Fruit fly (Drosophila melanogaster) whole organism, embryonic: ENCODE measurements around the gene HDAC6.

Source experiments
- Ada2b ChIP-seq: fragments of 200-800 bp; sonication (Bioruptor generic); IDR thresholded peaks from 2 replicates; pipeline ENCODE4 v1.3.6; 2022; ENCODE audit warnings: missing biosample characterization, missing genetic modification characterization
- CG10462 ChIP-seq: fragments of 200-800 bp; sonication (Bioruptor generic); optimal IDR thresholded peaks from 2 replicates; lab custom pipeline; 2016; ENCODE audit warnings: missing biosample characterization, missing genetic modification characterization
- CG11695 ChIP-seq: fragments of 200-800 bp; sonication (Bioruptor generic); IDR thresholded peaks from 3 replicates; pipeline ENCODE4 v1.3.6; 2022; ENCODE audit warnings: missing biosample characterization, missing genetic modification characterization
- CG11723 ChIP-seq: fragments of 200-800 bp; sonication (Bioruptor generic); optimal IDR thresholded peaks from 2 replicates; lab custom pipeline; 2017; ENCODE audit warnings: missing biosample characterization, mild to moderate bottlenecking, missing genetic modification characterization
- CG14710 ChIP-seq: fragments of 200-800 bp; sonication (Bioruptor generic); optimal IDR thresholded peaks from 3 replicates; lab custom pipeline; 2019; ENCODE audit warnings: missing biosample characterization, mild to moderate bottlenecking, missing genetic modification characterization, moderate library complexity
- CG1602 ChIP-seq: fragments of 200-800 bp; sonication (Bioruptor generic); optimal IDR thresholded peaks from 3 replicates; lab custom pipeline; 2016; ENCODE audit warnings: missing biosample characterization, missing genetic modification characterization
- CG17359 ChIP-seq: fragments of 200-800 bp; sonication (Bioruptor generic); optimal IDR thresholded peaks from 3 replicates; lab custom pipeline; 2018; ENCODE audit warnings: missing biosample characterization, mild to moderate bottlenecking, missing genetic modification characterization, moderate library complexity
- CG18011 ChIP-seq: fragments of 200-800 bp; sonication (Bioruptor generic); optimal IDR thresholded peaks from 2 replicates; lab custom pipeline; 2017; ENCODE audit warnings: missing biosample characterization, missing genetic modification characterization, mild to moderate bottlenecking, moderate library complexity, missing genotype
- CG1832 ChIP-seq: fragments of 200-800 bp; sonication (Bioruptor generic); optimal IDR thresholded peaks from 2 replicates; lab custom pipeline; 2017; ENCODE audit warnings: missing biosample characterization, mild to moderate bottlenecking, missing genetic modification characterization, inconsistent platforms
- CG2202 ChIP-seq: fragments of 200-800 bp; sonication (Bioruptor generic); optimal IDR thresholded peaks from 2 replicates; lab custom pipeline; 2018; ENCODE audit warnings: missing biosample characterization, mild to moderate bottlenecking, missing genetic modification characterization
- CG31365 ChIP-seq: fragments of 200-800 bp; sonication (Bioruptor generic); optimal IDR thresholded peaks from 2 replicates; lab custom pipeline; 2018; ENCODE audit warnings: missing biosample characterization, mild to moderate bottlenecking, missing genetic modification characterization
- CG3407 ChIP-seq: fragments of 200-800 bp; sonication (Bioruptor generic); optimal IDR thresholded peaks from 2 replicates; lab custom pipeline; 2018; ENCODE audit warnings: missing biosample characterization, mild to moderate bottlenecking, missing genetic modification characterization
- CG7786 ChIP-seq: fragments of 200-800 bp; sonication (Bioruptor generic); optimal IDR thresholded peaks from 2 replicates; lab custom pipeline; 2016; ENCODE audit warnings: missing biosample characterization, missing genetic modification characterization
- CG9727 ChIP-seq: fragments of 200-800 bp; sonication (Bioruptor generic); optimal IDR thresholded peaks from 3 replicates; lab custom pipeline; 2017; ENCODE audit warnings: missing biosample characterization, mild to moderate bottlenecking, missing genetic modification characterization
- CG9817 ChIP-seq: fragments of 200-800 bp; sonication (Bioruptor generic); optimal IDR thresholded peaks from 2 replicates; lab custom pipeline; 2018; ENCODE audit warnings: missing biosample characterization, mild to moderate bottlenecking, missing genetic modification characterization, moderate library complexity
- CHES-1-like ChIP-seq: fragments of 200-800 bp; sonication (Bioruptor generic); optimal IDR thresholded peaks from 2 replicates; lab custom pipeline; 2016; ENCODE audit warnings: missing biosample characterization, missing genetic modification characterization
- Chrac-16 ChIP-seq: fragments of 200-800 bp; sonication (Bioruptor generic); optimal IDR thresholded peaks from 3 replicates; lab custom pipeline; 2016; ENCODE audit warnings: missing biosample characterization, missing genetic modification characterization
- E2f2 ChIP-seq: fragments of 200-800 bp; sonication (Bioruptor generic); IDR thresholded peaks from 2 replicates; pipeline ENCODE4 v1.3.6; 2022; ENCODE audit warnings: missing biosample characterization, missing genetic modification characterization
- H2.0 ChIP-seq: fragments of 200-800 bp; sonication (Bioruptor generic); IDR thresholded peaks from 2 replicates; pipeline ENCODE4 v1.3.6; 2022; ENCODE audit warnings: missing biosample characterization, missing genetic modification characterization
- Kr ChIP-seq: fragments of 200-800 bp; sonication (Bioruptor generic); optimal IDR thresholded peaks from 2 replicates; lab custom pipeline; 2017; ENCODE audit warnings: missing biosample characterization, mild to moderate bottlenecking, missing genetic modification characterization
- MBD-R2 ChIP-seq: fragments of 200-800 bp; sonication (Bioruptor generic); IDR thresholded peaks from 2 replicates; pipeline ENCODE4 v1.3.6; 2022; ENCODE audit warnings: missing biosample characterization, missing genetic modification characterization
- Meics ChIP-seq: fragments of 200-800 bp; sonication (Bioruptor generic); optimal IDR thresholded peaks from 2 replicates; lab custom pipeline; 2017; ENCODE audit warnings: missing biosample characterization, mild to moderate bottlenecking, missing genetic modification characterization
- NFAT ChIP-seq: fragments of 200-800 bp; sonication (Bioruptor generic); IDR thresholded peaks from 2 replicates; pipeline ENCODE4 v1.3.6; 2022; ENCODE audit warnings: missing biosample characterization, missing genetic modification characterization
- Nf-YB ChIP-seq: fragments of 200-800 bp; sonication (Bioruptor generic); optimal IDR thresholded peaks from 3 replicates; lab custom pipeline; 2019; ENCODE audit warnings: missing biosample characterization, mild to moderate bottlenecking, missing genetic modification characterization, moderate library complexity
- Side ChIP-seq: fragments of 200-800 bp; sonication (Bioruptor generic); optimal IDR thresholded peaks from 2 replicates; lab custom pipeline; 2016; ENCODE audit warnings: missing biosample characterization, missing genetic modification characterization
- Trl ChIP-seq, 3 experiments: fragments of >200 bp in 2 of 3; fragments of 200-800 bp in 1 of 3; sonication (Bioruptor generic) in 1 of 3; optimal IDR thresholded peaks; 2 replicates in 1 of 3; 3 replicates in 2 of 3; lab custom pipeline; 2016 to 2017; ENCODE audit warnings: missing biosample characterization in 1 of 3, missing genetic modification characterization in 1 of 3
- ab ChIP-seq: fragments of 200-800 bp; sonication (Bioruptor generic); optimal IDR thresholded peaks from 2 replicates; lab custom pipeline; 2016; ENCODE audit warnings: missing biosample characterization, missing genetic modification characterization
- amos ChIP-seq: fragments of 200-800 bp; sonication (Bioruptor generic); IDR thresholded peaks from 2 replicates; pipeline ENCODE4 v1.3.6; 2022; ENCODE audit warnings: missing biosample characterization, missing genetic modification characterization; ENCODE audit not compliant: partially characterized antibody
- bab2 ChIP-seq: fragments of 200-800 bp; sonication (Bioruptor generic); optimal IDR thresholded peaks from 2 replicates; lab custom pipeline; 2016; ENCODE audit warnings: missing biosample characterization, missing genetic modification characterization
- chn ChIP-seq: fragments of 200-800 bp; sonication (Bioruptor generic); optimal IDR thresholded peaks from 2 replicates; lab custom pipeline; 2016; ENCODE audit warnings: missing biosample characterization, missing genetic modification characterization
- dm ChIP-seq: fragments of 200-800 bp; sonication (Bioruptor generic); optimal IDR thresholded peaks from 3 replicates; lab custom pipeline; 2016; ENCODE audit warnings: missing biosample characterization, missing genetic modification characterization
- en ChIP-seq: fragments of 200-800 bp; sonication (Bioruptor generic); optimal IDR thresholded peaks from 2 replicates; lab custom pipeline; 2016; ENCODE audit warnings: missing biosample characterization, missing genetic modification characterization
- exex ChIP-seq: fragments of 200-800 bp; sonication (Bioruptor generic); optimal IDR thresholded peaks from 4 replicates; lab custom pipeline; 2018; ENCODE audit warnings: missing biosample characterization, mild to moderate bottlenecking, missing genetic modification characterization, moderate library complexity
- hbn ChIP-seq: fragments of 200-800 bp; sonication (Bioruptor generic); IDR thresholded peaks from 2 replicates; pipeline ENCODE4 v1.3.6; 2022; ENCODE audit warnings: missing biosample characterization, missing genetic modification characterization; ENCODE audit not compliant: partially characterized antibody
- hkb ChIP-seq, 2 experiments: fragments of 200-800 bp in 1 of 2; fragments of >200 bp in 1 of 2; sonication (Bioruptor generic) in 1 of 2; IDR thresholded peaks in 1 of 2; optimal IDR thresholded peaks in 1 of 2; 2 replicates each; pipeline versions ENCODE4 v1.3.6 to Lab custom; 2017 to 2022; ENCODE audit warnings: missing biosample characterization in 1 of 2, missing genetic modification characterization in 1 of 2
- kah ChIP-seq: fragments of 200-800 bp; sonication (Bioruptor generic); optimal IDR thresholded peaks from 2 replicates; lab custom pipeline; 2018; ENCODE audit warnings: missing biosample characterization, mild to moderate bottlenecking, missing genetic modification characterization
- kni ChIP-seq: fragments of 200-800 bp; sonication (Bioruptor generic); optimal IDR thresholded peaks from 3 replicates; lab custom pipeline; 2017; ENCODE audit warnings: mild to moderate bottlenecking, missing biosample characterization, missing genetic modification reagents, missing genetic modification characterization
- mirr ChIP-seq: fragments of 200-800 bp; sonication (Bioruptor generic); optimal IDR thresholded peaks from 3 replicates; lab custom pipeline; 2018; ENCODE audit warnings: missing biosample characterization, mild to moderate bottlenecking, missing genetic modification characterization
- nerfin-2 ChIP-seq: fragments of 200-800 bp; sonication (Bioruptor generic); IDR thresholded peaks from 2 replicates; pipeline ENCODE4 v1.3.6; 2022; ENCODE audit warnings: missing biosample characterization, missing genetic modification characterization; ENCODE audit not compliant: partially characterized antibody
- org-1 ChIP-seq: fragments of 200-800 bp; sonication (Bioruptor generic); optimal IDR thresholded peaks from 2 replicates; lab custom pipeline; 2017; ENCODE audit warnings: missing biosample characterization, missing genetic modification characterization
- pnt ChIP-seq: fragments of 200-800 bp; sonication (Bioruptor generic); optimal IDR thresholded peaks from 3 replicates; lab custom pipeline; 2016; ENCODE audit warnings: missing biosample characterization, missing genetic modification characterization
- pum ChIP-seq: fragments of 200-800 bp; sonication (Bioruptor generic); optimal IDR thresholded peaks from 2 replicates; lab custom pipeline; 2016; ENCODE audit warnings: missing biosample characterization, missing genetic modification characterization
- repo ChIP-seq: fragments of 200-800 bp; sonication (Bioruptor generic); optimal IDR thresholded peaks from 2 replicates; lab custom pipeline; 2016; ENCODE audit warnings: missing biosample characterization, missing genetic modification characterization
- sc ChIP-seq, 3 experiments: fragments of >200 bp in 2 of 3; fragments of 200-800 bp in 1 of 3; sonication (Bioruptor generic) in 1 of 3; optimal IDR thresholded peaks; 2 replicates in 2 of 3; 3 replicates in 1 of 3; lab custom pipeline; 2017; ENCODE audit warnings: mild to moderate bottlenecking in 1 of 3, missing biosample characterization in 1 of 3, missing genetic modification characterization in 1 of 3, missing genetic modification reagents in 1 of 3
- sens-2 ChIP-seq: fragments of 200-800 bp; sonication (Bioruptor generic); IDR thresholded peaks from 2 replicates; pipeline ENCODE4 v1.3.6; 2022; ENCODE audit warnings: missing biosample characterization, missing genetic modification characterization
- seq ChIP-seq: fragments of 200-800 bp; sonication (Bioruptor generic); IDR thresholded peaks from 2 replicates; pipeline ENCODE4 v1.3.6; 2022; ENCODE audit warnings: missing biosample characterization, missing genetic modification characterization
- unc-4 ChIP-seq: fragments of 200-800 bp; sonication (Bioruptor generic); IDR thresholded peaks from 2 replicates; pipeline ENCODE4 v1.3.6; 2022; ENCODE audit warnings: missing biosample characterization, missing genetic modification characterization; ENCODE audit not compliant: partially characterized antibody
- z ChIP-seq: fragments of 200-800 bp; sonication (Bioruptor generic); IDR thresholded peaks from 3 replicates; pipeline ENCODE4 v1.3.6; 2022; ENCODE audit warnings: missing biosample characterization, missing genetic modification characterization

HDAC6 gene

DNA sequence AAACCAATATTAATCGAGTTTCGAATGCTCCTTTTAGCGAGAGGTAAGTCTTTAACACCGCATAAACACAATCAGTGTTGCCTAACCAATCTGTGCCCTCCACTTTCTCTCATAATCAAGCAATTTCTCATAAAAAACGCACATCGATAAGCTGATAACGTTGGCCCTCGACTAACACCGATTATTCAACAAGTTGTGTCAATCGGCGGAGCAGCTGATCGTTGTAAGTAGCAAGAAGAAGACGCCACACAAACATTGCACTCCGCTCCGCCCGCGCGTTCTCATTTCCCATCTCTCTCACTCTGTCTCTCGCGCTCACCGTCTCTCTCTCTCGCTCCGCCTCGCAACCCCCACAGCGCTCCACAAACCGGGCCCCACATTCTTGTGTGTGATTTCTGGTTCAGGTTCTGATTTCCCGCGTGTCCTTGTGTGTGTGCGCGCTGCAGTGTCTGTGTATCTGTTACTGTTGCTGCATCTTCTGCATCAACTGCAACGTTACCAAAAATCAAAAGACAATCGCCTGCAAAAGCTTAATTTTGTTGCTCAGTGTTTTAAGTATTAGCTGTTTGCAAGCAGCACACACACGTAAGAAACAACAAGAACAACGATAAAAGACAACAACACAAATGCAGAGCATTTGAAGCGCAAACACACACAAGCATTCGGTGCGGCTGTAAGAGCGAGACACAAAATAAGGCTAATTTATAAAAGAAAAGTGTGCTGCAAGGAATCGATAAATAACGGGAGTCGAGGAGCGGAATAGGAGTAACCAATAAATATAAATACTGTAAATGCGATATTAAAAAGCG is at the start of gene HDAC6, which contains the start of gene CG9114:
TSS of gene HDAC6 (plus strand) at position 245 of the 809 bp plus-strand sequence.
TSS of gene CG9114 (minus strand) at position 89 of the 809 bp plus-strand sequence.
- TF ChIP-seq hkb (optimal IDR thresholded peaks at IDR 0.05; lab: Kevin White, UChicago) (no peak), hkb (GFP tag; IDR thresholded peaks at IDR 0.05; lab: Robert Waterston, UW) (0 out of 2 replicates have a peak, but pooled peaks have one; percentile 19), H2.0 (no peak), unc-4 (GFP tag; lab: Robert Waterston, UW) (peak; percentile 91), CHES-1-like (GFP tag; lab: Kevin White, UChicago) (peak; percentile 26), CG1602 (GFP tag; lab: Kevin White, UChicago) (no peak), Meics (GFP tag; lab: Kevin White, UChicago) (peak; percentile 27), CG18011 (GFP tag; lab: Kevin White, UChicago) (no peak), seq (no peak), pnt (no peak), mirr (GFP tag; lab: Kevin White, UChicago) (no peak), hbn (GFP tag; lab: Robert Waterston, UW) (peak; percentile 80), z (no peak), E2f2 (GFP tag; lab: Robert Waterston, UW) (peak; percentile 79), ab (GFP tag; lab: Kevin White, UChicago) (no peak), Chrac-16 (GFP tag; lab: Kevin White, UChicago) (no peak), Ada2b (GFP tag; lab: Robert Waterston, UW) (no peak), CG1832 (GFP tag; lab: Kevin White, UChicago) (peak; percentile 90), CG17359 (tag; lab: Kevin White, UChicago) (peak; percentile 8), NFAT (GFP tag; lab: Robert Waterston, UW) (peak; percentile 10; the same call in 1 of the 2 replicates), CG3407 (no peak), Trl (optimal IDR thresholded peaks at IDR 0.05; lab: Kevin White, UChicago) (peak; percentile 74 to 81), Trl (GFP tag; optimal IDR thresholded peaks at IDR 0.05; lab: Kevin White, UChicago) (peak; percentile 38), sc (optimal IDR thresholded peaks at IDR 0.05; lab: Kevin White, UChicago) (no peak), sc (GFP tag; optimal IDR thresholded peaks at IDR 0.05; lab: Kevin White, UChicago) (no peak), dm (GFP tag; lab: Kevin White, UChicago) (peak; percentile 32), Nf-YB (GFP tag; lab: Kevin White, UChicago) (no peak), sens-2 (GFP tag; lab: Robert Waterston, UW) (0 out of 2 replicates have a peak, but pooled peaks have one; percentile 52), CG11695 (no peak), CG2202 (tag; lab: Kevin White, UChicago) (no peak), en (GFP tag; lab: Kevin White, UChicago) (no peak), CG9727 (GFP tag; lab: Kevin White, UChicago) (peak; percentile 41), MBD-R2 (peak; percentile 69), Side (no peak), CG14710 (tag; lab: Kevin White, UChicago) (peak; percentile 21), repo (GFP tag; lab: Kevin White, UChicago) (no peak), org-1 (no peak), Kr (GFP tag; lab: Kevin White, UChicago) (no peak), CG7786 (GFP tag; lab: Kevin White, UChicago) (no peak), CG9817 (tag; lab: Kevin White, UChicago) (no peak), CG10462 (GFP tag; lab: Kevin White, UChicago) (no peak), bab2 (no peak), kah (GFP tag; lab: Kevin White, UChicago) (peak; percentile 81), CG11723 (no peak), exex (tag; lab: Kevin White, UChicago) (peak; percentile 5), kni (GFP tag; lab: Kevin White, UChicago) (peak; percentile 89), chn (GFP tag; lab: Kevin White, UChicago) (peak; percentile 38), nerfin-2 (GFP tag; lab: Robert Waterston, UW) (peak; percentile 92), pum (GFP tag; lab: Kevin White, UChicago) (no peak), amos (GFP tag; lab: Robert Waterston, UW) (peak; percentile 74), CG31365 (tag; lab: Kevin White, UChicago) (no peak)
